Worm (Caenorhabditis elegans) whole organism, L1 larva: ENCODE results near the gene cal-1.

ENCODE experiments used
- C34B4.2 ChIP-seq: sonication (generic microtip); optimal IDR thresholded peaks from 2 replicates; lab custom pipeline; 2017; ENCODE audit warnings: mild to moderate bottlenecking, missing genetic modification characterization, missing compliant biosample characterization
- blmp-1 ChIP-seq: fragments of 150-350 bp; optimal IDR thresholded peaks from 2 replicates; lab custom pipeline; 2014; ENCODE audit warnings: missing biosample characterization, missing genetic modification characterization
- ceh-63 ChIP-seq: fragments of 200-800 bp; sonication (Bioruptor generic); optimal IDR thresholded peaks from 2 replicates; lab custom pipeline; 2018; ENCODE audit warnings: mild to moderate bottlenecking, missing genetic modification characterization, missing compliant biosample characterization
- elt-2 ChIP-seq: sonication (generic microtip); optimal IDR thresholded peaks from 2 replicates; lab custom pipeline; 2016; ENCODE audit warnings: missing genetic modification characterization, mild to moderate bottlenecking, inconsistent platforms, missing compliant biosample characterization, missing genetic modification reagents
- fkh-4 ChIP-seq: sonication (generic microtip); optimal IDR thresholded peaks from 2 replicates; lab custom pipeline; 2016; ENCODE audit warnings: missing compliant biosample characterization, missing genetic modification characterization, borderline replicate concordance
- lsy-2 ChIP-seq, 2 experiments: fragments of 150-350 bp; optimal IDR thresholded peaks; 2 replicates each; lab custom pipeline; 2014; ENCODE audit warnings: missing biosample characterization in 2 of 2, missing genetic modification characterization in 2 of 2
- mdl-1 ChIP-seq, 2 experiments: fragments of 150-350 bp; optimal IDR thresholded peaks; 2 replicates each; lab custom pipeline; 2014 to 2017; ENCODE audit warnings: missing biosample characterization in 2 of 2, missing genetic modification characterization in 2 of 2, inconsistent platforms in 1 of 2
- mep-1 ChIP-seq: fragments of 150-350 bp; optimal IDR thresholded peaks from 2 replicates; lab custom pipeline; 2014; ENCODE audit warnings: missing biosample characterization, missing genetic modification characterization
- nhr-237 ChIP-seq: fragments of 150-350 bp; optimal IDR thresholded peaks from 2 replicates; lab custom pipeline; 2014; ENCODE audit warnings: missing biosample characterization, missing genetic modification characterization
- rnt-1 ChIP-seq: sonication (generic microtip); optimal IDR thresholded peaks from 2 replicates; lab custom pipeline; 2016; ENCODE audit warnings: mild to moderate bottlenecking, missing genetic modification characterization, moderate library complexity, missing compliant biosample characterization
- unc-86 ChIP-seq: sonication (generic microtip); optimal IDR thresholded peaks from 2 replicates; lab custom pipeline; 2016; ENCODE audit warnings: missing genetic modification characterization, missing compliant biosample characterization
- unc-98 ChIP-seq: fragments of 200-800 bp; sonication (Bioruptor generic); IDR thresholded peaks from 2 replicates; pipeline ENCODE4 v1.3.6; 2022; ENCODE audit warnings: missing genetic modification characterization, missing compliant biosample characterization
- xbp-1 ChIP-seq: sonication (generic microtip); optimal IDR thresholded peaks from 2 replicates; lab custom pipeline; 2016; ENCODE audit warnings: missing genetic modification characterization, missing compliant biosample characterization

Gene cal-1

DNA sequence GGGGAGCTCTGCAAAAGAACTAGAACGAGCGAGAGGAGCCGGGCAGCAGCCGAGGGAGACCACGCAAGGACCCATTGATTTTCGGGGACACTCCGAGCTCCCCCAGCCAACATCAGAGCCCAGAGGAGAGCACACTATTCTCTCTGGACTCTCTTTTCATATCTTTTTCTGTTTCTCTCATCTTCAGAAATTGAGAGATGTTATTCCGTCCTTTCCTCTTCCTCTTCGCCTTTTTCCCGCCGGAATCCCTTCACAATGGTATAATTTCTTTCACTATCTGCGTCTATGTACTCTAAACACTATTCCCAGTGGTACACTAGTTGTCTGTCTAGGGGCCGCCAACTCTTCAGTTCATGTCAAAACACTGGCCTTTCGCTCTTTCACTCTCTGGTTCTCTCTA, 51.6 kb downstream of the cal-1 start (continued):
- TF ChIP-seq fkh-4 (tag; lab: Kevin White, UChicago), result no peak
- peak; percentile 76 for TF ChIP-seq xbp-1 (tag; lab: Kevin White, UChicago)
- TF ChIP-seq lsy-2 (tag; optimal IDR thresholded peaks at IDR 0.05; lab: Kevin White, UChicago), result peak; percentile 75 to 83
- TF ChIP-seq blmp-1 (tag; lab: Kevin White, UChicago), result peak; percentile 80
- TF ChIP-seq C34B4.2 (tag; lab: Kevin White, UChicago), result no peak
- peak; percentile 77 for TF ChIP-seq mep-1 (tag; lab: Kevin White, UChicago)
- peak; percentile 62 for TF ChIP-seq rnt-1
- TF ChIP-seq mdl-1 (tag; optimal IDR thresholded peaks at IDR 0.05; lab: Kevin White, UChicago), result peak in 1 of 2 experiments; percentile 76
- TF ChIP-seq elt-2 (tag; lab: Kevin White, UChicago), result no peak
- peak; percentile 35 for TF ChIP-seq nhr-237 (tag; lab: Kevin White, UChicago)
- peak; percentile 88 for TF ChIP-seq unc-86 (tag; lab: Kevin White, UChicago)
- no peak for TF ChIP-seq unc-98 (GFP tag; lab: Robert Waterston, UW)
- peak; percentile 68 for TF ChIP-seq ceh-63
- TF ChIP-seq, all 84 proteins: peak for 50
